Fruit fly (Drosophila melanogaster): Measurements from ENCODE around the gene CG17104.

- TF ChIP-seq CTCF (optimal IDR thresholded peaks at IDR 0.05) (no peak), CG8478 (optimal IDR thresholded peaks at IDR 0.05) (no peak)
Observed at dm6 chr2L:10721535-10721934, 44.5 kb downstream of the CG17104 start.

Measured in S2 (cell line).